Worm (Caenorhabditis elegans) whole organism, L1 larva: ENCODE results near the gene B0336.7.
A peak's percentile ranks its signal among the peaks of the same experiment; 100 is the strongest.

Experiments
- C34B4.2 ChIP-seq: sonication (generic microtip); optimal IDR thresholded peaks from 2 replicates; lab custom pipeline; 2017; ENCODE audit warnings: mild to moderate bottlenecking, missing genetic modification characterization, missing compliant biosample characterization
- F16B12.6 ChIP-seq: fragments of 150-350 bp; optimal IDR thresholded peaks from 2 replicates; lab custom pipeline; 2014; ENCODE audit warnings: missing biosample characterization, missing genetic modification characterization
- Y116A8C.19 ChIP-seq: sonication (generic microtip); optimal IDR thresholded peaks from 2 replicates; lab custom pipeline; 2016; ENCODE audit warnings: missing compliant biosample characterization, missing genetic modification characterization, borderline replicate concordance
- blmp-1 ChIP-seq: fragments of 150-350 bp; optimal IDR thresholded peaks from 2 replicates; lab custom pipeline; 2014; ENCODE audit warnings: missing biosample characterization, missing genetic modification characterization
- ceh-82 ChIP-seq, 3 experiments: fragments of 150-350 bp in 1 of 3; sonication (generic microtip) in 2 of 3; optimal IDR thresholded peaks; 2 replicates each; lab custom pipeline; 2014 to 2017; ENCODE audit warnings: missing biosample characterization in 3 of 3, missing genetic modification characterization in 3 of 3
- ceh-90 ChIP-seq: sonication (generic microtip); optimal IDR thresholded peaks from 2 replicates; lab custom pipeline; 2016; ENCODE audit warnings: missing genetic modification characterization, missing compliant biosample characterization
- dpl-1 ChIP-seq, 3 experiments: fragments of 150-350 bp in 2 of 3; sonication (generic microtip) in 1 of 3; optimal IDR thresholded peaks; 2 replicates each; lab custom pipeline; 2014 to 2017; ENCODE audit warnings: missing biosample characterization in 3 of 3, missing genetic modification characterization in 3 of 3, missing genetic modification reagents in 3 of 3
- efl-1 ChIP-seq, 4 experiments: fragments of 150-350 bp; optimal IDR thresholded peaks in 3 of 4; peaks in 1 of 4; 1 replicate in 1 of 4; 2 replicates in 3 of 4; lab custom pipeline; 2014; ENCODE audit warnings: missing biosample characterization in 2 of 4, missing genetic modification characterization in 2 of 4, missing genetic modification reagents in 2 of 4
- efl-3 ChIP-seq: fragments of 200-800 bp; sonication (Bioruptor generic); optimal IDR thresholded peaks from 2 replicates; lab custom pipeline; 2018; ENCODE audit warnings: mild to moderate bottlenecking, missing genetic modification characterization, missing compliant biosample characterization
- egl-13 ChIP-seq: sonication (generic microtip); optimal IDR thresholded peaks from 2 replicates; lab custom pipeline; 2016; ENCODE audit warnings: missing genotype, missing genetic modification reagents, missing genetic modification characterization, missing compliant biosample characterization
- egl-27 ChIP-seq, 2 experiments: fragments of 150-350 bp in 1 of 2; sonication (generic microtip); optimal IDR thresholded peaks; 3 replicates each; lab custom pipeline; 2017 to 2018; ENCODE audit warnings: missing biosample characterization in 2 of 2, missing genetic modification characterization in 2 of 2, missing genetic modification reagents in 2 of 2
- elt-2 ChIP-seq: sonication (generic microtip); optimal IDR thresholded peaks from 2 replicates; lab custom pipeline; 2016; ENCODE audit warnings: missing genetic modification characterization, mild to moderate bottlenecking, inconsistent platforms, missing compliant biosample characterization, missing genetic modification reagents
- elt-3 ChIP-seq, 6 experiments: fragments of 150-350 bp in 1 of 6; sonication (generic microtip); optimal IDR thresholded peaks; 2 replicates each; lab custom pipeline; 2017 to 2018; ENCODE audit warnings: missing biosample characterization in 6 of 6, missing genetic modification characterization in 6 of 6, inconsistent platforms in 1 of 6
- ets-5 ChIP-seq: fragments of 200-800 bp; sonication (Bioruptor generic); IDR thresholded peaks from 2 replicates; pipeline ENCODE4 v1.3.6; 2022; ENCODE audit warnings: missing genetic modification characterization, missing compliant biosample characterization
- fkh-10 ChIP-seq: sonication (generic microtip); optimal IDR thresholded peaks from 2 replicates; lab custom pipeline; 2017; ENCODE audit warnings: missing biosample characterization, missing genetic modification reagents, missing genetic modification characterization
- fos-1 ChIP-seq: fragments of 150-350 bp; optimal IDR thresholded peaks from 2 replicates; lab custom pipeline; 2014; ENCODE audit warnings: missing biosample characterization, missing genetic modification characterization
- grh-1 ChIP-seq: fragments of 200-800 bp; sonication (Bioruptor generic); IDR thresholded peaks from 2 replicates; pipeline ENCODE4 v1.3.6; 2022; ENCODE audit warnings: missing genetic modification reagents, missing genetic modification characterization, missing compliant biosample characterization
- isw-1 ChIP-seq: fragments of 200-800 bp; sonication (Bioruptor generic); IDR thresholded peaks from 2 replicates; pipeline ENCODE4 v1.3.6; 2022; ENCODE audit warnings: missing genetic modification characterization, missing compliant biosample characterization
- lin-14 ChIP-seq: fragments of 200-800 bp; sonication (Bioruptor generic); optimal IDR thresholded peaks from 2 replicates; lab custom pipeline; 2018; ENCODE audit warnings: mild to moderate bottlenecking, missing genetic modification characterization, moderate library complexity, missing compliant biosample characterization
- lin-35 ChIP-seq, 2 experiments: fragments of 150-350 bp; optimal IDR thresholded peaks; 2 replicates each; lab custom pipeline; 2014; ENCODE audit warnings: missing biosample characterization in 2 of 2, missing genetic modification characterization in 2 of 2, missing genetic modification reagents in 2 of 2
- lin-39 ChIP-seq: fragments of 150-350 bp; optimal IDR thresholded peaks from 2 replicates; lab custom pipeline; 2014; ENCODE audit warnings: missing biosample characterization, missing genetic modification reagents, missing genetic modification characterization
- lir-3 ChIP-seq: sonication (generic microtip); optimal IDR thresholded peaks from 2 replicates; lab custom pipeline; 2016; ENCODE audit warnings: mild to moderate bottlenecking, missing genetic modification characterization, moderate library complexity, missing compliant biosample characterization; ENCODE audit not compliant: poor library complexity
- lsy-2 ChIP-seq, 2 experiments: fragments of 150-350 bp; optimal IDR thresholded peaks; 2 replicates each; lab custom pipeline; 2014; ENCODE audit warnings: missing biosample characterization in 2 of 2, missing genetic modification characterization in 2 of 2
- mab-9 ChIP-seq: fragments of 200-800 bp; sonication (Bioruptor generic); IDR thresholded peaks from 2 replicates; pipeline ENCODE4 v1.3.6; 2022; ENCODE audit warnings: missing genetic modification reagents, missing genetic modification characterization, missing compliant biosample characterization
- mef-2 ChIP-seq: fragments of 150-350 bp; optimal IDR thresholded peaks from 2 replicates; lab custom pipeline; 2014; ENCODE audit warnings: missing biosample characterization, missing genetic modification characterization
- nhr-12 ChIP-seq: sonication (generic microtip); optimal IDR thresholded peaks from 2 replicates; lab custom pipeline; 2017; ENCODE audit warnings: missing biosample characterization, missing genetic modification characterization
- nhr-19 ChIP-seq: fragments of 200-800 bp; sonication (Bioruptor generic); conservative IDR thresholded peaks from 2 replicates; pipeline ENCODE4 v1.3.6; 2022; ENCODE audit warnings: missing genetic modification characterization, missing compliant biosample characterization
- nhr-20 ChIP-seq: sonication (generic microtip); optimal IDR thresholded peaks from 2 replicates; lab custom pipeline; 2016; ENCODE audit warnings: mild to moderate bottlenecking, missing genetic modification characterization, missing compliant biosample characterization
- nhr-47 ChIP-seq: sonication (generic microtip); optimal IDR thresholded peaks from 2 replicates; lab custom pipeline; 2016; ENCODE audit warnings: mild to moderate bottlenecking, missing genetic modification characterization, moderate library complexity, missing compliant biosample characterization
- nhr-85 ChIP-seq: sonication (generic microtip); peaks from one replicate; lab custom pipeline; 2016; ENCODE audit warnings: missing genetic modification characterization, inconsistent platforms, missing compliant biosample characterization
- nhr-90 ChIP-seq: sonication (generic microtip); optimal IDR thresholded peaks from 2 replicates; lab custom pipeline; 2016; ENCODE audit warnings: mild to moderate bottlenecking, missing genetic modification characterization, missing compliant biosample characterization; ENCODE audit not compliant: poor library complexity
- pqm-1 ChIP-seq: sonication (generic microtip); optimal IDR thresholded peaks from 3 replicates; lab custom pipeline; 2017; ENCODE audit warnings: missing biosample characterization, missing genetic modification characterization
- rnt-1 ChIP-seq: sonication (generic microtip); optimal IDR thresholded peaks from 2 replicates; lab custom pipeline; 2016; ENCODE audit warnings: mild to moderate bottlenecking, missing genetic modification characterization, moderate library complexity, missing compliant biosample characterization
- skn-1 ChIP-seq: fragments of 150-350 bp; optimal IDR thresholded peaks from 2 replicates; lab custom pipeline; 2014; ENCODE audit warnings: missing biosample characterization, missing genetic modification characterization
- snpc-4 ChIP-seq: fragments of 150-350 bp; optimal IDR thresholded peaks from 2 replicates; lab custom pipeline; 2014; ENCODE audit warnings: missing biosample characterization, missing genetic modification characterization
- sox-4 ChIP-seq: sonication (generic microtip); optimal IDR thresholded peaks from 2 replicates; lab custom pipeline; 2016; ENCODE audit warnings: missing genetic modification characterization, missing compliant biosample characterization
- sup-37 ChIP-seq: fragments of 200-800 bp; sonication (Bioruptor generic); optimal IDR thresholded peaks from 2 replicates; lab custom pipeline; 2018; ENCODE audit warnings: mild to moderate bottlenecking, missing genetic modification characterization, missing compliant biosample characterization
- tlp-1 ChIP-seq: fragments of 150-350 bp; optimal IDR thresholded peaks from 2 replicates; lab custom pipeline; 2014; ENCODE audit warnings: missing biosample characterization, missing genetic modification characterization
- unc-130 ChIP-seq: fragments of 150-350 bp; optimal IDR thresholded peaks from 2 replicates; lab custom pipeline; 2017; ENCODE audit warnings: missing biosample characterization, missing genetic modification characterization, inconsistent platforms
- unc-62 ChIP-seq: fragments of 150-350 bp; optimal IDR thresholded peaks from 2 replicates; lab custom pipeline; 2014; ENCODE audit warnings: missing biosample characterization, missing genetic modification reagents, missing genetic modification characterization
- unc-86 ChIP-seq: sonication (generic microtip); optimal IDR thresholded peaks from 2 replicates; lab custom pipeline; 2016; ENCODE audit warnings: missing genetic modification characterization, missing compliant biosample characterization
- vab-15 ChIP-seq: sonication (generic microtip); optimal IDR thresholded peaks from 2 replicates; lab custom pipeline; 2017; ENCODE audit warnings: missing genotype, mild to moderate bottlenecking, missing genetic modification characterization, missing compliant biosample characterization
- zip-4 ChIP-seq: fragments of 200-800 bp; sonication (Bioruptor generic); optimal IDR thresholded peaks from 2 replicates; lab custom pipeline; 2018; ENCODE audit warnings: mild to moderate bottlenecking, missing genetic modification characterization, moderate library complexity, missing compliant biosample characterization
- ztf-4 ChIP-seq: fragments of 150-350 bp; optimal IDR thresholded peaks from 2 replicates; lab custom pipeline; 2014; ENCODE audit warnings: missing biosample characterization, missing genetic modification characterization

B0336.7 gene

ce11 chrIII:5719105-5719831 lies 22.1 kb upstream of the B0336.7 start:
- TF ChIP-seq nhr-85 (peak; percentile 70), lin-39 (no peak), lin-35 (GFP tag; optimal IDR thresholded peaks at IDR 0.05; lab: Kevin White, UChicago) (no peak), sup-37 (no peak), fos-1 (tag; lab: Kevin White, UChicago) (no peak), lin-14 (GFP tag; lab: Kevin White, UChicago) (peak; percentile 24), blmp-1 (tag; lab: Kevin White, UChicago) (peak; percentile 6), efl-1 (optimal IDR thresholded peaks at IDR 0.05; lab: Kevin White, UChicago) (no peak), efl-1 (GFP tag; optimal IDR thresholded peaks at IDR 0.05 in 1 of 2; lab: Kevin White, UChicago) (no peak)

- TF ChIP-seq unc-86 (no peak), sox-4 (tag; lab: Kevin White, UChicago) (no peak), isw-1 (no peak), nhr-19 (GFP tag; lab: Robert Waterston, UW) (no peak), nhr-20 (tag; lab: Kevin White, UChicago) (no peak), unc-62 (GFP tag; lab: Kevin White, UChicago) (no peak), ets-5 (GFP tag; lab: Robert Waterston, UW) (no peak), rnt-1 (no peak), tlp-1 (tag; lab: Kevin White, UChicago) (no peak), C34B4.2 (tag; lab: Kevin White, UChicago) (no peak), blmp-1 (tag; lab: Kevin White, UChicago) (no peak), skn-1 (tag; lab: Kevin White, UChicago) (no peak), unc-130 (tag; lab: Kevin White, UChicago) (no peak), lsy-2 (tag; optimal IDR thresholded peaks at IDR 0.05; lab: Kevin White, UChicago) (no peak), grh-1 (GFP tag; lab: Robert Waterston, UW) (no peak), zip-4 (GFP tag; lab: Kevin White, UChicago) (no peak), lin-14 (GFP tag; lab: Kevin White, UChicago) (no peak)
Observed at ce11 chrIII:5718385-5718784, 21.2 kb upstream of the B0336.7 start.

- TF ChIP-seq mef-2 (no peak), nhr-90 (no peak), nhr-47 (tag; lab: Kevin White, UChicago) (no peak)
Observed at ce11 chrIII:5717173-5717748, 20.1 kb upstream of the B0336.7 start.

ce11 chrIII:5715467-5715866 lies 18.3 kb upstream of the B0336.7 start:
- TF ChIP-seq ceh-82 (tag; optimal IDR thresholded peaks at IDR 0.05; lab: Kevin White, UChicago) (peak; percentile 7 to 87 (median 68)), egl-27 (tag; optimal IDR thresholded peaks at IDR 0.05; lab: Kevin White, UChicago) (no peak), F16B12.6 (no peak), nhr-12 (tag; lab: Kevin White, UChicago) (no peak), ztf-4 (tag; lab: Kevin White, UChicago) (no peak), lin-39 (no peak), snpc-4 (peak; percentile 31), pqm-1 (no peak), fos-1 (tag; lab: Kevin White, UChicago) (peak; percentile 28), ets-5 (GFP tag; lab: Robert Waterston, UW) (no peak), unc-86 (peak; percentile 35), ceh-90 (tag; lab: Kevin White, UChicago) (no peak), egl-13 (no peak), elt-2 (tag; lab: Kevin White, UChicago) (no peak), mab-9 (GFP tag; lab: Robert Waterston, UW) (no peak), dpl-1 (GFP tag; optimal IDR thresholded peaks at IDR 0.05; lab: Kevin White, UChicago) (peak in 2 of 3 experiments; percentile 49 to 62), nhr-85 (no peak), elt-3 (tag; optimal IDR thresholded peaks at IDR 0.05; lab: Kevin White, UChicago) (peak in 1 of 6 experiments; percentile 44), efl-3 (GFP tag; lab: Kevin White, UChicago) (no peak), Y116A8C.19 (tag; lab: Kevin White, UChicago) (no peak), sup-37 (no peak), efl-1 (optimal IDR thresholded peaks at IDR 0.05; lab: Kevin White, UChicago) (peak; percentile 68 to 83), efl-1 (GFP tag; optimal IDR thresholded peaks at IDR 0.05 in 1 of 2; lab: Kevin White, UChicago) (peak; percentile 30 to 96), fkh-10 (peak; percentile 10), grh-1 (GFP tag; lab: Robert Waterston, UW) (no peak), lir-3 (tag; lab: Kevin White, UChicago) (no peak), vab-15 (no peak)
